Worm (Caenorhabditis elegans) whole organism, L2 larva: Measurements from ENCODE around the gene T05C3.2.

Experiments used
- R02D3.7 ChIP-seq: fragments of 150-350 bp; optimal IDR thresholded peaks from 2 replicates; lab custom pipeline; 2014; ENCODE audit warnings: missing biosample characterization, missing genetic modification characterization
- alr-1 ChIP-seq: fragments of 150-350 bp; optimal IDR thresholded peaks from 2 replicates; lab custom pipeline; 2014; ENCODE audit warnings: missing biosample characterization, missing genetic modification characterization
- ama-1 ChIP-seq: fragments of 150-350 bp; optimal IDR thresholded peaks from 2 replicates; lab custom pipeline; 2018; ENCODE audit warnings: inconsistent platforms
- ceh-16 ChIP-seq: fragments of 150-350 bp; optimal IDR thresholded peaks from 2 replicates; lab custom pipeline; 2014; ENCODE audit warnings: missing biosample characterization, missing genetic modification characterization
- lsy-2 ChIP-seq, 2 experiments: fragments of 150-350 bp in 1 of 2; sonication (generic microtip) in 1 of 2; optimal IDR thresholded peaks; 2 replicates each; lab custom pipeline; 2014 to 2017; ENCODE audit warnings: missing biosample characterization in 2 of 2, missing genetic modification characterization in 2 of 2
- nhr-23 ChIP-seq: fragments of 150-350 bp; optimal IDR thresholded peaks from 2 replicates; lab custom pipeline; 2014; ENCODE audit warnings: missing biosample characterization, missing genetic modification reagents, missing genetic modification characterization
- skn-1 ChIP-seq: sonication (generic microtip); optimal IDR thresholded peaks from 2 replicates; lab custom pipeline; 2017; ENCODE audit warnings: missing biosample characterization, missing genetic modification characterization
- snpc-4 ChIP-seq: fragments of 150-350 bp; optimal IDR thresholded peaks from 2 replicates; lab custom pipeline; 2014; ENCODE audit warnings: missing biosample characterization, missing genetic modification characterization
- unc-62 ChIP-seq: fragments of 150-350 bp; optimal IDR thresholded peaks from 2 replicates; lab custom pipeline; 2014; ENCODE audit warnings: missing biosample characterization, missing genetic modification reagents, missing genetic modification characterization

ce11 chrV:5499475-5499874 lies 5.9 kb downstream of the T05C3.2 start:
- TF ChIP-seq snpc-4 (no peak), unc-62 (GFP tag; lab: Kevin White, UChicago) (no peak), nhr-23 (tag; lab: Kevin White, UChicago) (no peak), R02D3.7 (tag; lab: Kevin White, UChicago) (no peak), ceh-16 (no peak), skn-1 (tag; lab: Kevin White, UChicago) (no peak), lsy-2 (tag; optimal IDR thresholded peaks at IDR 0.05; lab: Kevin White, UChicago) (no peak), ama-1 (lab: Kevin White, UChicago) (no peak), alr-1 (tag; lab: Kevin White, UChicago) (no peak)
